Fruit fly (Drosophila melanogaster) whole organism, wandering third instar larva: Measurements from ENCODE around the gene CG14100.

Experiments used
- Myc ChIP-seq: fragments of >200 bp; optimal IDR thresholded peaks from 2 replicates; lab custom pipeline; 2017
- N ChIP-seq: fragments of >200 bp; optimal IDR thresholded peaks from 2 replicates; lab custom pipeline; 2018; ENCODE audit warnings: missing biosample characterization, missing external identifiers, missing genetic modification characterization

DNA sequence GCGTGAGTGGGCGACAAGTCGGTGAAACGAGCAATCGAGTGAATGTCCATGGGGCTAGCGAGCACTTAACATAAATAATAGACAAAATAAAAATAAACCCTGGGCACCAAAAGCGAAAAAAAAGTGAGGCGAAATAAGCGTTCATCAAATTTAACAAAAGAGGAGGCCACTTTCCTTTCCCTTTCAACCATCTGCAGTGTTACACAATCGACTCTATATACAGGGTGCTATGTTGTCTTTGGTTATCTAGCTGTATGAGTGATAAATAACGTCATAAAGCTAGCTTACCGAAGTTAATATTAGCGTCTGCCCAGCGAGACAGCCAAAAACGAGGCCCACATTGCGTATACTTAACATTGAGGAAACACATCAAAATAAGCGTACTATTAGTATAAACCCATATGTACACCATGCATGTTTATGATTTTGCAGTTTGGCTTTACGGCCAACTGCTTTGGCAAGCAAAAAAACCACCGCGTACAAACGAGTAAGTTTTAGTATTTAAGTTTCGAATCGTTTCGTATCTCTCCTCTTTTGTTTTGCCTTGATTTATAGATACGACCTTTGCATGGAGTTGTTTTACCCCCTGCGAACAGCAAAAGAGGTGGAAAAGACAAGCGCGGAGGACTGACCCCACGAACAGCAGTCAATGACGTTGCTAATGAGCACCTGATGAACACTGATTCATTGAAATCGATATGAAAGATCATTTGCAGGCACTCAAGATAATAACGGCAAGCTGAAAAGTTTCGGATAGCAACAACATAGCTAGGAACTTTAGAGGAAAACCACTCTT, 25.2 kb downstream of the CG14100 start:
- no peak for TF ChIP-seq N (GFP tag; lab: Kevin White, UChicago)
- no peak for TF ChIP-seq Myc (lab: Kevin White, UChicago)
